Worm (Caenorhabditis elegans) whole organism, late embryonic: ENCODE measurements around the gene T10H4.4.

Source experiments
- C38D4.7 ChIP-seq: fragments of 200-800 bp; sonication (Bioruptor generic); optimal IDR thresholded peaks from 2 replicates; lab custom pipeline; 2018; ENCODE audit warnings: mild to moderate bottlenecking, missing genetic modification characterization, moderate library complexity, missing compliant biosample characterization
- K09A11.1 ChIP-seq: sonication (generic microtip); optimal IDR thresholded peaks from 2 replicates; lab custom pipeline; 2017; ENCODE audit warnings: antibody characterized with exemption, mild to moderate bottlenecking, missing genetic modification characterization, missing compliant biosample characterization; ENCODE audit not compliant: insufficient read depth
- T23F11.4 ChIP-seq: fragments of 200-800 bp; sonication (Bioruptor generic); optimal IDR thresholded peaks from 2 replicates; lab custom pipeline; 2018; ENCODE audit warnings: mild to moderate bottlenecking, missing genetic modification characterization, missing compliant biosample characterization
- ama-1 ChIP-seq: fragments of 150-350 bp; optimal IDR thresholded peaks from 2 replicates; lab custom pipeline; 2014
- ceh-18 ChIP-seq: sonication (generic microtip); optimal IDR thresholded peaks from 2 replicates; lab custom pipeline; 2016; ENCODE audit warnings: missing genetic modification characterization, missing compliant biosample characterization
- ceh-24 ChIP-seq: sonication (generic microtip); optimal IDR thresholded peaks from 2 replicates; lab custom pipeline; 2016; ENCODE audit warnings: mild to moderate bottlenecking, missing genetic modification characterization, missing compliant biosample characterization
- ceh-30 ChIP-seq: fragments of 150-350 bp; optimal IDR thresholded peaks from 2 replicates; lab custom pipeline; 2014; ENCODE audit warnings: missing biosample characterization, missing genetic modification characterization
- ceh-31 ChIP-seq: sonication (generic microtip); optimal IDR thresholded peaks from 2 replicates; lab custom pipeline; 2016; ENCODE audit warnings: missing genetic modification characterization, missing compliant biosample characterization
- ceh-48 ChIP-seq: sonication (generic microtip); optimal IDR thresholded peaks from 2 replicates; lab custom pipeline; 2016; ENCODE audit warnings: missing genetic modification characterization, inconsistent platforms, missing compliant biosample characterization
- ceh-6 ChIP-seq: fragments of 200-800 bp; sonication (Bioruptor generic); optimal IDR thresholded peaks from 2 replicates; lab custom pipeline; 2018; ENCODE audit warnings: mild to moderate bottlenecking, missing genetic modification characterization, missing compliant biosample characterization
- ceh-9 ChIP-seq: sonication (generic microtip); optimal IDR thresholded peaks from 2 replicates; lab custom pipeline; 2016; ENCODE audit warnings: mild to moderate bottlenecking, missing genetic modification characterization, inconsistent platforms, missing compliant biosample characterization
- che-1 ChIP-seq: sonication (generic microtip); optimal IDR thresholded peaks from 2 replicates; lab custom pipeline; 2016; ENCODE audit warnings: mild to moderate bottlenecking, missing genetic modification characterization, missing compliant biosample characterization
- dmd-4 ChIP-seq: sonication (generic microtip); optimal IDR thresholded peaks from 2 replicates; lab custom pipeline; 2016; ENCODE audit warnings: borderline replicate concordance, missing genetic modification characterization, missing compliant biosample characterization
- dve-1 ChIP-seq: sonication (generic microtip); optimal IDR thresholded peaks from 2 replicates; lab custom pipeline; 2017; ENCODE audit warnings: antibody characterized with exemption, mild to moderate bottlenecking, missing genetic modification characterization, missing compliant biosample characterization
- elt-2 ChIP-seq: sonication (generic microtip); optimal IDR thresholded peaks from 2 replicates; lab custom pipeline; 2016; ENCODE audit warnings: missing genetic modification reagents, missing genetic modification characterization, missing compliant biosample characterization
- elt-4 ChIP-seq: sonication (generic microtip); optimal IDR thresholded peaks from 2 replicates; lab custom pipeline; 2016; ENCODE audit warnings: missing genetic modification characterization, missing compliant biosample characterization
- ets-4 ChIP-seq: sonication (generic microtip); optimal IDR thresholded peaks from 2 replicates; lab custom pipeline; 2016; ENCODE audit warnings: missing genetic modification characterization, missing compliant biosample characterization
- fax-1 ChIP-seq: sonication (generic microtip); optimal IDR thresholded peaks from 2 replicates; lab custom pipeline; 2016; ENCODE audit warnings: missing genotype, missing genetic modification characterization, missing compliant biosample characterization
- fkh-6 ChIP-seq: sonication (generic microtip); optimal IDR thresholded peaks from 2 replicates; lab custom pipeline; 2016; ENCODE audit warnings: missing genetic modification characterization, missing compliant biosample characterization
- hlh-13 ChIP-seq: fragments of 200-800 bp; sonication (Bioruptor generic); optimal IDR thresholded peaks from 2 replicates; lab custom pipeline; 2018; ENCODE audit warnings: mild to moderate bottlenecking, missing genetic modification characterization, missing compliant biosample characterization
- hlh-15 ChIP-seq: sonication (generic microtip); optimal IDR thresholded peaks from 2 replicates; lab custom pipeline; 2016; ENCODE audit warnings: missing genetic modification characterization, missing compliant biosample characterization
- hlh-6 ChIP-seq: sonication (generic microtip); optimal IDR thresholded peaks from 2 replicates; lab custom pipeline; 2016; ENCODE audit warnings: missing genotype, missing genetic modification characterization, missing compliant biosample characterization
- hlh-8 ChIP-seq: sonication (generic microtip); optimal IDR thresholded peaks from 2 replicates; lab custom pipeline; 2016; ENCODE audit warnings: missing genotype, missing genetic modification characterization, missing compliant biosample characterization
- lin-11 ChIP-seq: fragments of 200-800 bp; sonication (Bioruptor generic); optimal IDR thresholded peaks from 2 replicates; lab custom pipeline; 2018; ENCODE audit warnings: mild to moderate bottlenecking, missing genetic modification characterization, missing compliant biosample characterization
- madf-2 ChIP-seq: sonication (generic microtip); optimal IDR thresholded peaks from 2 replicates; lab custom pipeline; 2017; ENCODE audit warnings: missing genetic modification characterization, missing compliant biosample characterization
- mec-3 ChIP-seq: sonication (generic microtip); optimal IDR thresholded peaks from 2 replicates; lab custom pipeline; 2016; ENCODE audit warnings: borderline replicate concordance, missing genetic modification characterization, missing compliant biosample characterization
- nhr-11 ChIP-seq: fragments of 150-350 bp; optimal IDR thresholded peaks from 2 replicates; lab custom pipeline; 2014; ENCODE audit warnings: missing biosample characterization, missing genetic modification characterization
- odd-2 ChIP-seq: sonication (generic microtip); optimal IDR thresholded peaks from 2 replicates; lab custom pipeline; 2017; ENCODE audit warnings: antibody characterized with exemption, mild to moderate bottlenecking, missing genetic modification characterization, missing compliant biosample characterization
- pat-9 ChIP-seq: fragments of 200-800 bp; sonication (Bioruptor generic); optimal IDR thresholded peaks from 2 replicates; lab custom pipeline; 2018; ENCODE audit warnings: mild to moderate bottlenecking, missing genetic modification characterization, moderate library complexity, missing compliant biosample characterization
- pha-4 ChIP-seq: fragments of 150-350 bp; optimal IDR thresholded peaks from 2 replicates; lab custom pipeline; 2018; ENCODE audit warnings: missing biosample characterization, missing genetic modification reagents, missing genetic modification characterization
- pqm-1 ChIP-seq: sonication (generic microtip); optimal IDR thresholded peaks from 2 replicates; lab custom pipeline; 2016; ENCODE audit warnings: missing genetic modification characterization, missing compliant biosample characterization
- rnt-1 ChIP-seq: sonication (generic microtip); optimal IDR thresholded peaks from 2 replicates; lab custom pipeline; 2016; ENCODE audit warnings: missing genetic modification characterization, missing compliant biosample characterization
- sdc-2 ChIP-seq: sonication (generic microtip); optimal IDR thresholded peaks from 2 replicates; lab custom pipeline; 2016; ENCODE audit warnings: missing genotype, missing genetic modification characterization, missing compliant biosample characterization
- sox-4 ChIP-seq: sonication (generic microtip); optimal IDR thresholded peaks from 2 replicates; lab custom pipeline; 2017; ENCODE audit warnings: mild to moderate bottlenecking, missing genetic modification characterization, inconsistent platforms, missing compliant biosample characterization
- syd-9 ChIP-seq: sonication (generic microtip); optimal IDR thresholded peaks from 2 replicates; lab custom pipeline; 2016; ENCODE audit warnings: mild to moderate bottlenecking, missing genetic modification characterization, moderate library complexity, missing compliant biosample characterization
- tbx-2 ChIP-seq: sonication (generic microtip); optimal IDR thresholded peaks from 2 replicates; lab custom pipeline; 2016; ENCODE audit warnings: missing genetic modification characterization, missing compliant biosample characterization
- unc-3 ChIP-seq, 2 experiments: fragments of 200-800 bp in 1 of 2; sonication (Bioruptor generic) in 1 of 2; sonication (generic microtip) in 1 of 2; conservative IDR thresholded peaks in 1 of 2; optimal IDR thresholded peaks in 1 of 2; 2 replicates each; pipeline versions ENCODE4 v1.3.6 to Lab custom; 2016 to 2022; ENCODE audit warnings: missing compliant biosample characterization in 2 of 2, missing genetic modification characterization in 2 of 2, missing genetic modification reagents in 1 of 2
- unc-86 ChIP-seq: sonication (generic microtip); optimal IDR thresholded peaks from 2 replicates; lab custom pipeline; 2016; ENCODE audit warnings: missing genetic modification characterization, missing compliant biosample characterization
- zip-5 ChIP-seq: sonication (generic microtip); optimal IDR thresholded peaks from 2 replicates; lab custom pipeline; 2016; ENCODE audit warnings: missing genetic modification characterization, missing compliant biosample characterization

T10H4.4 gene

ce11 chrV:15235661-15236060 is 36.5 kb downstream of the T10H4.4 start, which contains the start of gene nhr-164:
TSS of gene nhr-164 (minus strand) at chrV:15235761.
- TF ChIP-seq fkh-6 (no peak), che-1 (no peak), ceh-30 (tag; lab: Kevin White, UChicago) (no peak), ets-4 (tag; lab: Kevin White, UChicago) (no peak), odd-2 (tag; lab: Kevin White, UChicago) (no peak), ceh-9 (tag; lab: Kevin White, UChicago) (no peak), ama-1 (lab: Kevin White, UChicago) (no peak), pat-9 (tag; lab: Kevin White, UChicago) (no peak), pqm-1 (tag; lab: Kevin White, UChicago) (no peak), pha-4 (tag; lab: Kevin White, UChicago) (no peak), dve-1 (tag; lab: Kevin White, UChicago) (no peak), syd-9 (no peak), fax-1 (tag; lab: Kevin White, UChicago) (no peak), ceh-48 (tag; lab: Kevin White, UChicago) (no peak)

DNA sequence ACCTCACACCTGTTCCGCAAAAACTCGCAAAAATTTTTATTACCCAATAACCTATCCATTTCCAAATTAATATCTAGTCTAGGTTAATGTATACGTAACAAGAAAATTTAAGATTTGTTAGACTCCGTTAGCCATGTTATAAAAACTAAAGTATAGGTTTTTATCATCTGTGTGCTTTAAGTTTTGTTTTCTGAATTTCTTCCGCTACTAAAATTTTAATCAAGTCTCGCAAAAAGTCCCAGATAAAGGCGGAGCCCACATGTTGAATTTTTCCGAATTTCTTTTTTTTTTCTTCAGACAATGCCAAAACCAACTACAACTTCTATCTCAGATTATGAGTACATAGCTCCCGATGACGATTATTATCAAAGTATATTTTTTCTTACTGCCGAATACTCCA is 40.0 kb downstream of the T10H4.4 start, which contains the start of gene srw-13:
TSS of gene srw-13 (plus strand) at position 301 of the 400 bp plus-strand sequence.
- TF ChIP-seq hlh-6 (tag; lab: Kevin White, UChicago) = no peak
- TF ChIP-seq dmd-4 (tag; lab: Kevin White, UChicago) = no peak
- TF ChIP-seq elt-4 (tag; lab: Kevin White, UChicago) = no peak
- no peak for TF ChIP-seq K09A11.1
- TF ChIP-seq ceh-31 (tag; lab: Kevin White, UChicago) = no peak
- no peak for TF ChIP-seq dve-1 (tag; lab: Kevin White, UChicago)

ce11 chrV:15230243-15230642 is 41.9 kb downstream of the T10H4.4 start, which contains the start of gene srw-15:
TSS of gene srw-15 (plus strand) at chrV:15230543.
- no peak for TF ChIP-seq rnt-1
- TF ChIP-seq lin-11 (tag; lab: Kevin White, UChicago) = no peak
- no peak for TF ChIP-seq tbx-2
- no peak for TF ChIP-seq ceh-6 (GFP tag; lab: Kevin White, UChicago)
- TF ChIP-seq K09A11.1 = no peak
- no peak for TF ChIP-seq dve-1 (tag; lab: Kevin White, UChicago)
- no peak for TF ChIP-seq ceh-18 (tag; lab: Kevin White, UChicago)
- no peak for TF ChIP-seq pqm-1 (tag; lab: Kevin White, UChicago)
- TF ChIP-seq T23F11.4 = no peak

DNA sequence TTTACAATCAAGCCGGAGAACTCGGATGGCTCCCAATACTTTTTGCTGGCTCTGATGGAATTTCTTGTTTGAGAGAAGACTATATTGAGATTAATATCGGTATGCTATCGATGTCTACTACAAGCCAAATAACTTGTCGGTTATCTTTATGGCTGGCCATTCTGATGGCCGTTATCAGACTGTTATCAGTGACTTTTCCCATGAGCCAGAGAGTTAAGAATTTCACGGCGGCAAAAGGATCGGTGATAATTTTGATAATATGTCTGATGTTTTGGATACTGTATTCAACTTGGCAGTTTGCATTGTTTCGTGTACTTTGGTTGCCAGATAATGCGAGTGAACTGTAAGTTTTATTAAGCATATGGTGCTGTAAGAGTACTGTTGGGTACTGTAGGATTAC is 46.0 kb downstream of the T10H4.4 start:
- no peak for TF ChIP-seq hlh-13 (GFP tag; lab: Kevin White, UChicago)
- TF ChIP-seq zip-5 = no peak
- no peak for TF ChIP-seq unc-86
- TF ChIP-seq mec-3 (tag; lab: Kevin White, UChicago) = no peak
- TF ChIP-seq ets-4 (tag; lab: Kevin White, UChicago) = no peak
- TF ChIP-seq elt-2 = peak; percentile 95
- TF ChIP-seq sox-4 (tag; lab: Kevin White, UChicago) = no peak
- TF ChIP-seq che-1 = no peak

- TF ChIP-seq zip-5 (no peak), madf-2 (tag; lab: Kevin White, UChicago) (no peak), ceh-9 (tag; lab: Kevin White, UChicago) (no peak), fkh-6 (no peak), ceh-24 (no peak), sdc-2 (tag; lab: Kevin White, UChicago) (no peak), C38D4.7 (GFP tag; lab: Kevin White, UChicago) (no peak), nhr-11 (tag; lab: Kevin White, UChicago) (no peak), hlh-15 (tag; lab: Kevin White, UChicago) (no peak), unc-3 (GFP tag; conservative IDR thresholded peaks at IDR 0.05; lab: Robert Waterston, UW) (no peak), unc-3 (tag; optimal IDR thresholded peaks at IDR 0.05; lab: Kevin White, UChicago) (no peak), hlh-8 (tag; lab: Kevin White, UChicago) (no peak), ceh-30 (tag; lab: Kevin White, UChicago) (no peak), K09A11.1 (no peak)
These were observed 46.5 kb downstream of the T10H4.4 start, which contains the start of gene srw-14 for ce11 chrV:15225650-15226049. TSS of gene srw-14 (plus strand) at chrV:15225950.
